Fruit fly (Drosophila melanogaster) whole organism, embryonic: ENCODE data around the gene CG14598.

Source experiments
- CG11085 ChIP-seq: fragments of 200-800 bp; sonication (Bioruptor generic); IDR thresholded peaks from 2 replicates; pipeline ENCODE4 v1.3.6; 2022; ENCODE audit warnings: missing biosample characterization, missing genetic modification characterization
- CG2116 ChIP-seq: fragments of 200-800 bp; sonication (Bioruptor generic); optimal IDR thresholded peaks from 3 replicates; lab custom pipeline; 2018; ENCODE audit warnings: missing biosample characterization, mild to moderate bottlenecking, missing genetic modification characterization
- Hr78 ChIP-seq, 2 experiments: fragments of 200-800 bp in 1 of 2; fragments of >200 bp in 1 of 2; sonication (Bioruptor generic) in 1 of 2; optimal IDR thresholded peaks; 2 replicates each; lab custom pipeline; 2017 to 2019; ENCODE audit warnings: missing biosample characterization in 2 of 2, missing genetic modification characterization in 2 of 2, mild to moderate bottlenecking in 1 of 2, moderate library complexity in 1 of 2
- pum ChIP-seq: fragments of 200-800 bp; sonication (Bioruptor generic); optimal IDR thresholded peaks from 2 replicates; lab custom pipeline; 2016; ENCODE audit warnings: missing biosample characterization, missing genetic modification characterization

DNA sequence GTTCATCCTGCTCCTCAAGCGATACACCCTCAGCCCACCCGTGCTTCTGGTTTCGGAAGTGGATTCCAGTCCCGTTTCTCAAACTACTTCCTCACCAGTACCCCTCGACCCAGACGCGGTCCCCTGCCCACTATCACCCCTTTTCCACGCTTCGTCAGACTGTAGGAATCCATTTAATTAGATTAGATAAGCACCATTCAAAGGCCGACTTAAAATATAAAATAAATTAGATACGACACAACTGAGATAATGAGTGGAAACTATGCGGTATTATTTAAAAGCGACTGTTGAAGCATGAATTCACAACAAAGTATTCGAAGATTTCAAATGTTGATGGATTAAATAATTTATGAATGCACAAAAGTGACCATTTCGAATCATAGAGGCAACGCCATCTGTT is 1.8 kb downstream of the CG14598 start:
- TF ChIP-seq Hr78 (GFP tag; optimal IDR thresholded peaks at IDR 0.05; lab: Kevin White, UChicago) (no peak), CG2116 (GFP tag; lab: Kevin White, UChicago) (no peak), pum (GFP tag; lab: Kevin White, UChicago) (no peak), CG11085 (GFP tag; lab: Robert Waterston, UW) (no peak)
